Worm (Caenorhabditis elegans) whole organism, young adult: Measurements from ENCODE around the gene spi-1.

Experiments used
- F49E8.2 ChIP-seq: sonication (generic microtip); optimal IDR thresholded peaks from 3 replicates; lab custom pipeline; 2017; ENCODE audit warnings: missing genetic modification characterization, mild to moderate bottlenecking, missing compliant biosample characterization, antibody characterized with exemption, moderate library complexity; ENCODE audit not compliant: insufficient read depth
- F55B11.4 ChIP-seq: sonication (generic microtip); optimal IDR thresholded peaks from 2 replicates; lab custom pipeline; 2016; ENCODE audit warnings: missing compliant biosample characterization, missing genetic modification characterization, borderline replicate concordance; ENCODE audit not compliant: insufficient read depth
- K11D2.4 ChIP-seq: fragments of 200-800 bp; sonication (Bioruptor generic); IDR thresholded peaks from 2 replicates; pipeline ENCODE4 v1.3.6; 2022; ENCODE audit warnings: missing genetic modification reagents, missing genetic modification characterization, missing compliant biosample characterization
- Y53F4B.3 ChIP-seq: fragments of 200-800 bp; sonication (Bioruptor generic); IDR thresholded peaks from 2 replicates; pipeline ENCODE4 v1.3.6; 2022; ENCODE audit warnings: missing genetic modification reagents, missing genetic modification characterization, missing compliant biosample characterization
- Y79H2A.3 ChIP-seq: fragments of 200-800 bp; sonication (Bioruptor generic); conservative IDR thresholded peaks from 2 replicates; pipeline ENCODE4 v1.3.6; 2022; ENCODE audit warnings: missing genetic modification reagents, missing genetic modification characterization, missing compliant biosample characterization
- ama-1 ChIP-seq, 3 experiments: fragments of 150-350 bp in 1 of 3; sonication (generic microtip) in 2 of 3; optimal IDR thresholded peaks; 2 replicates each; lab custom pipeline; 2014 to 2018; ENCODE audit warnings: missing biosample characterization in 2 of 3, missing genetic modification characterization in 2 of 3, missing genetic modification reagents in 2 of 3
- aptf-2 ChIP-seq: fragments of 200-800 bp; sonication (Bioruptor generic); conservative IDR thresholded peaks from 2 replicates; pipeline ENCODE4 v1.3.6; 2022; ENCODE audit warnings: missing genetic modification reagents, missing genetic modification characterization, missing compliant biosample characterization
- aptf-3 ChIP-seq: fragments of 200-800 bp; sonication (Bioruptor generic); IDR thresholded peaks from 2 replicates; pipeline ENCODE4 v1.3.6; 2022; ENCODE audit warnings: missing genetic modification characterization, missing compliant biosample characterization
- athp-1 ChIP-seq: sonication (generic microtip); optimal IDR thresholded peaks from 2 replicates; lab custom pipeline; 2017; ENCODE audit warnings: mild to moderate bottlenecking, missing genetic modification characterization, missing compliant biosample characterization
- attf-6 ChIP-seq: fragments of 200-800 bp; sonication (Bioruptor generic); IDR thresholded peaks from 2 replicates; pipeline ENCODE4 v1.3.6; 2022; ENCODE audit warnings: missing genetic modification reagents, missing genetic modification characterization, missing compliant biosample characterization
- bed-2 ChIP-seq: fragments of 200-800 bp; sonication (Bioruptor generic); IDR thresholded peaks from 2 replicates; pipeline ENCODE4 v1.3.6; 2022; ENCODE audit warnings: missing genetic modification reagents, missing genetic modification characterization, missing compliant biosample characterization
- dox-1 ChIP-seq: fragments of 200-800 bp; sonication (Bioruptor generic); IDR thresholded peaks from 2 replicates; pipeline ENCODE4 v1.3.6; 2022; ENCODE audit warnings: missing genetic modification reagents, missing genetic modification characterization, missing compliant biosample characterization
- dpff-1 ChIP-seq: sonication (generic microtip); optimal IDR thresholded peaks from 2 replicates; lab custom pipeline; 2017; ENCODE audit warnings: mild to moderate bottlenecking, missing genetic modification characterization, missing compliant biosample characterization
- efl-1 ChIP-seq: fragments of 150-350 bp; optimal IDR thresholded peaks from 2 replicates; lab custom pipeline; 2014; ENCODE audit warnings: missing biosample characterization, missing genetic modification reagents, missing genetic modification characterization
- egrh-3 ChIP-seq: fragments of 200-800 bp; sonication (Bioruptor generic); IDR thresholded peaks from 2 replicates; pipeline ENCODE4 v1.3.6; 2022; ENCODE audit warnings: missing genetic modification reagents, missing genetic modification characterization, missing compliant biosample characterization
- fkh-3 ChIP-seq: sonication (generic microtip); optimal IDR thresholded peaks from 2 replicates; lab custom pipeline; 2016; ENCODE audit warnings: mild to moderate bottlenecking, missing genetic modification characterization, missing compliant biosample characterization
- hmg-1.2 ChIP-seq: fragments of 200-800 bp; sonication (Bioruptor generic); IDR thresholded peaks from 2 replicates; pipeline ENCODE4 v1.3.6; 2022; ENCODE audit warnings: missing genetic modification reagents, missing genetic modification characterization, missing compliant biosample characterization
- hrde-1 ChIP-seq: sonication (generic microtip); optimal IDR thresholded peaks from 2 replicates; lab custom pipeline; 2016; ENCODE audit warnings: missing genetic modification characterization, mild to moderate bottlenecking, missing compliant biosample characterization, moderate library complexity, missing genotype, missing genetic modification reagents, borderline replicate concordance
- madf-3 ChIP-seq: fragments of 200-800 bp; sonication (Bioruptor generic); IDR thresholded peaks from 2 replicates; pipeline ENCODE4 v1.3.6; 2022; ENCODE audit warnings: missing genetic modification reagents, missing genetic modification characterization, missing compliant biosample characterization
- mes-4 ChIP-seq: sonication (generic microtip); optimal IDR thresholded peaks from 2 replicates; lab custom pipeline; 2016; ENCODE audit warnings: missing genotype, missing genetic modification characterization, missing compliant biosample characterization
- nfya-1 ChIP-seq: sonication (generic microtip); optimal IDR thresholded peaks from 2 replicates; lab custom pipeline; 2017; ENCODE audit warnings: antibody characterized with exemption, missing compliant biosample characterization, missing genetic modification characterization, borderline replicate concordance; ENCODE audit not compliant: insufficient read depth
- nfyb-1 ChIP-seq: fragments of 200-800 bp; sonication (Bioruptor generic); IDR thresholded peaks from 2 replicates; pipeline ENCODE4 v1.3.6; 2022; ENCODE audit warnings: missing genetic modification reagents, missing genetic modification characterization, missing compliant biosample characterization
- nhr-27 ChIP-seq: fragments of 200-800 bp; sonication (Bioruptor generic); optimal IDR thresholded peaks from 2 replicates; lab custom pipeline; 2018; ENCODE audit warnings: mild to moderate bottlenecking, missing genetic modification characterization, moderate library complexity, missing compliant biosample characterization
- nhr-80 ChIP-seq: sonication (generic microtip); optimal IDR thresholded peaks from 2 replicates; lab custom pipeline; 2016; ENCODE audit warnings: missing genetic modification characterization, missing compliant biosample characterization
- pbrm-1 ChIP-seq: fragments of 200-800 bp; sonication (Bioruptor generic); IDR thresholded peaks from 2 replicates; pipeline ENCODE4 v1.3.6; 2022; ENCODE audit warnings: missing genetic modification reagents, missing genetic modification characterization, missing compliant biosample characterization
- rec-8 ChIP-seq, 2 experiments: sonication (generic microtip); optimal IDR thresholded peaks; 2 replicates each; lab custom pipeline; 2016; ENCODE audit warnings: mild to moderate bottlenecking in 2 of 2, missing genetic modification characterization in 2 of 2, missing genetic modification reagents in 2 of 2, missing genotype in 2 of 2, missing biosample characterization in 1 of 2, missing compliant biosample characterization in 1 of 2, moderate library complexity in 1 of 2
- sdz-38 ChIP-seq: sonication (generic microtip); optimal IDR thresholded peaks from 2 replicates; lab custom pipeline; 2016; ENCODE audit warnings: missing genotype, missing genetic modification characterization, missing compliant biosample characterization
- sea-2 ChIP-seq: fragments of 200-800 bp; sonication (Bioruptor generic); IDR thresholded peaks from 2 replicates; pipeline ENCODE4 v1.3.6; 2022; ENCODE audit warnings: missing genetic modification characterization, missing compliant biosample characterization
- unc-130 ChIP-seq: sonication (generic microtip); optimal IDR thresholded peaks from 2 replicates; lab custom pipeline; 2016; ENCODE audit warnings: missing genetic modification reagents, missing genetic modification characterization, missing compliant biosample characterization
- ztf-25 ChIP-seq: fragments of 200-800 bp; sonication (Bioruptor generic); IDR thresholded peaks from 2 replicates; pipeline ENCODE4 v1.3.6; 2022; ENCODE audit warnings: missing genetic modification reagents, missing genetic modification characterization, missing compliant biosample characterization

The spi-1 gene

DNA sequence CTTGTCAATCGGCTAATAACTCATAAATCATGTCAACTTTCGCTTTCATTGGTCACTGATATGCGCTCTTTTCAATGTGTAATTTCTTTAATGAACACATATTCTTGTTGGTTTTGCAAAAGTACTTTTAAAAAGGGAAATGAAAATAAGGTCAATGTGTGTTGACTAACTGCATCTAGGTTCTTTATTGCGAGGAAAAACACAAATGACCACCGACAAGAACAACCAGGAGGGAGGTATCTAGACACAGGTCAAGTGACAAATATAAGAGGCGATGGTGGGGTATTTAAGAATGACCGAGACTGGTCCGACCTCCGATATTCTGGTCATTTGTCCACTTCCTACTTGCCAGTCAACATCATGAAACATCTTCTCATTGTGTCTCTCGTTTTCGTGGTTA lies at the start of gene spi-1:
Gene spi-1 (plus strand): TSS at position 178 of the 400 bp plus-strand sequence.
- TF ChIP-seq rec-8 (tag; optimal IDR thresholded peaks at IDR 0.05; lab: Kevin White, UChicago) (no peak), sdz-38 (tag; lab: Kevin White, UChicago) (no peak), madf-3 (GFP tag; lab: Robert Waterston, UW) (no peak), Y53F4B.3 (GFP tag; lab: Robert Waterston, UW) (no peak), bed-2 (GFP tag; lab: Robert Waterston, UW) (no peak), K11D2.4 (GFP tag; lab: Robert Waterston, UW) (no peak), nfyb-1 (GFP tag; lab: Robert Waterston, UW) (no peak)

DNA sequence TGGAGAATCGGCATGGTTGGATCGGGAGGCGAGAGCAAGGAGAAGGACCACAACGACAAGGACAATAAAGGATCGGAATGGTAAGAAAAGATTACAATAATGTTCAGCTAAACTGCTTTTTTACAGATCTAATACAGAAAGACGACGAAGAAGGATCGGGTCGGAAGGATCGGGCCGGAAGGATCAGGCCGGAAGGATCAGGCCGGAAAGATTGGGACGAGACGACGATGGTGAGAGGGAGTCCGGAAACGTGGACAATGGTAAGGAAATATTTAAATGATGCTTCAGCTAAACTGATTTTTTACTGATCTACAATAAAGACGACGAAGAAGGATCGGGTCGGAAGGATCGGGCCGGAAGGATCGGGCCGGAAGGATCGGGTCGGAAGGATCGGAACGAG lies 49.4 kb upstream of the spi-1 start:
- TF ChIP-seq K11D2.4 (GFP tag; lab: Robert Waterston, UW) (0 out of 2 replicates have a peak, but pooled peaks have one; percentile 10), dox-1 (peak; percentile 51), ztf-25 (GFP tag; lab: Robert Waterston, UW) (0 out of 2 replicates have a peak, but pooled peaks have one; percentile 3), Y79H2A.3 (GFP tag; lab: Robert Waterston, UW) (0 out of 2 replicates have a peak, but pooled peaks have one; percentile 43), aptf-2 (GFP tag; lab: Robert Waterston, UW) (0 out of 2 replicates have a peak, but pooled peaks have one; percentile 33)

- TF ChIP-seq sea-2 (GFP tag; lab: Robert Waterston, UW) = no peak
- TF ChIP-seq aptf-3 = no peak
- no peak for TF ChIP-seq efl-1 (GFP tag; lab: Kevin White, UChicago)
- TF ChIP-seq nfya-1 (tag; lab: Kevin White, UChicago) = no peak
- no peak for TF ChIP-seq F55B11.4
- no peak for TF ChIP-seq F49E8.2
- no peak for TF ChIP-seq attf-6 (GFP tag; lab: Robert Waterston, UW)
These were observed 39.9 kb upstream of the spi-1 start, which contains the start of gene D1022.3 for ce11 chrII:7456184-7456583. TSS of gene D1022.3 (minus strand) at chrII:7456284.

DNA sequence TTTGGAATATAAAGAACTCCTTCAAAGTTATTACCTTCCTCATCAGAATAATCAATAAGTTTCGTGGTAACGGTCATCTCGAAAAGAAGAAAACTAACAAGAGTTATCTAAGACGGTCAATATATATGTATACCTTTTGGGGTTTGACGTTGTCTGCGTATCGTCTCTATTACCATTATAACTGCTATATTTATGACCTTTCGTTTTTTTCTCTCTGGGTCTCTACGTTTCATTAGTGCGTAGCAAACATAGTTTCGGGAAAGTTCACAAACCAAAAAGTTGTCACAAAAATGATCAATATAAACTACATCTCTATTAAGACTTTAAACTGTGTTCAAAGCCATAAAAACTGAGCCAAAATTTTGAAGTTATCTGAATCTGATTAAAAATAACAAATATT lies 38.8 kb upstream of the spi-1 start, which contains the start of gene D1022.4:
Gene D1022.4 (minus strand): TSS at position 83 of the 400 bp plus-strand sequence.
- no peak for TF ChIP-seq pbrm-1 (GFP tag; lab: Robert Waterston, UW)
- peak; percentile 15; the same call in 1 of the 2 replicates for TF ChIP-seq hmg-1.2 (GFP tag; lab: Robert Waterston, UW)
- peak; percentile 30 for TF ChIP-seq nhr-80 (tag; lab: Kevin White, UChicago)

DNA sequence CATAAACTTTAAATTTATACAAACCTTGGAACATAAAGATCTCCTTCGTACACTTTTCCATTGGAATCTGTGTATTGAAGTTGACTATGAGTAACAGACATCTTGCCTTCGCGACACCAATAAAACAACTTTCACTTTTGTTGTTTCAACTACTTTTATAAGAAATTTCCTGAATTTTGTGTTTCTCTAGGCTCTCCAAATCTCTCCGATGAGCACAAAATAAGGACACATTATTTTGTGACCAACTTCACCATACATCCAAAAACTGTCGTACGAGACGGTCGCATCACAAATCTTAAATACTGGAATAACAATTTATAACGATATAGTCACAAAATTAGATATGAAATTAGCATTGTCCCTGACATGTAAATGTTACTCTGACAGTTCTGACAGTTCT lies 37.3 kb upstream of the spi-1 start, which contains the start of gene D1022.5:
Gene D1022.5 (minus strand): TSS at position 101 of the 400 bp plus-strand sequence.
- TF ChIP-seq athp-1 (tag; lab: Kevin White, UChicago) (no peak), fkh-3 (tag; lab: Kevin White, UChicago) (no peak), egrh-3 (GFP tag; lab: Robert Waterston, UW) (no peak), efl-1 (GFP tag; lab: Kevin White, UChicago) (no peak), hrde-1 (tag; lab: Kevin White, UChicago) (no peak), dpff-1 (no peak), nhr-27 (tag; lab: Kevin White, UChicago) (no peak), unc-130 (GFP tag; lab: Kevin White, UChicago) (no peak), pbrm-1 (GFP tag; lab: Robert Waterston, UW) (no peak), mes-4 (tag; lab: Kevin White, UChicago) (no peak), ama-1 (optimal IDR thresholded peaks at IDR 0.05; lab: Kevin White, UChicago) (no peak), ama-1 (GFP tag; optimal IDR thresholded peaks at IDR 0.05; lab: Kevin White, UChicago) (no peak)
